Fruit fly (Drosophila melanogaster): ENCODE data around the gene CG34417.

Gene CG34417

DNA sequence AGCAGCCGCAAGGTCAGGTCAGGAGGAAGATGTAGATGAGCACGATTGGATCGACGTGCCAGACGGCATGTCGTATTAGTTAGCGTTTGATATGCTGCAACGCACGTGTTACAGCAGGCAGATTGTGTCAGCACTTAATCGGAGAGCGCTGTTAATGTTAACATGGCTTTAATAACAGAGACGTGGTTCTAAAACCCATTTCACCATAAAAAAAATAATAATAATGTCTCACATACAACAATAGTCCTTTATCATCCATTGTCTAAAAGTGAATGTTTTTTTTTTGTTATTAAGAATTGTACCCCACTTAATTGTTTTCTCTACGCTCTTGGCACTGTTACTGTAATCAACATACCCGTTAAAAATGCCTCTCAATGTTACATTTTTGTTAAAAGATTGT, 58.7 kb downstream of the CG34417 start:
- TF ChIP-seq psq (optimal IDR thresholded peaks at IDR 0.05) = no peak
- TF ChIP-seq EcR (GFP tag; optimal IDR thresholded peaks at IDR 0.05) = no peak
- no peak for TF ChIP-seq pan (optimal IDR thresholded peaks at IDR 0.05)
- TF ChIP-seq usp (GFP tag; optimal IDR thresholded peaks at IDR 0.05) = no peak
- no peak for TF ChIP-seq CG8478 (optimal IDR thresholded peaks at IDR 0.05)
- TF ChIP-seq Dll (optimal IDR thresholded peaks at IDR 0.05) = no peak

DNA sequence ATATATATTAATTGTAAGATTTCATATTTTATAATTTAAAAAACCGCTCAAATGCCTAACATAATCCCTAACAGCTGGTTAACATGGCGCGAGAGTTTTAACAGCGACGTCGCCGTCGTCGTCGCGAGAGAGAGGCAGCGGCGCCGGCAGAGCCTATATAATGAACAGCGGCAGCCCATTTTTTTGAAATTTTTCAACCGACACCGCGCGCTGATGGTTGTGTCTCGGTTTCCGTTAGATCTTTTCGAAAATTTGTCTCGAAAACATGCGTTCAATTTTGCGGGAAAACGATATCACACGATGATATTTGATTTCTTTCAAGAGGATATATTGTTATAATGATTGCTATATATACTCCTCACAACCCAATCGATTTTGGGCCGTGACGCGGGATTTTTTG, 59.3 kb downstream of the CG34417 start, which contains the start of gene pigs:
pigs (plus strand) TSS at position 183 of the 400 bp plus-strand sequence.
- no peak for TF ChIP-seq usp (GFP tag; optimal IDR thresholded peaks at IDR 0.05)
- no peak for TF ChIP-seq psq (optimal IDR thresholded peaks at IDR 0.05)
- no peak for TF ChIP-seq EcR (GFP tag; optimal IDR thresholded peaks at IDR 0.05)
- no peak for TF ChIP-seq CG8478 (optimal IDR thresholded peaks at IDR 0.05)
- no peak for TF ChIP-seq Dll (optimal IDR thresholded peaks at IDR 0.05)
- TF ChIP-seq pan (optimal IDR thresholded peaks at IDR 0.05) = no peak

DNA sequence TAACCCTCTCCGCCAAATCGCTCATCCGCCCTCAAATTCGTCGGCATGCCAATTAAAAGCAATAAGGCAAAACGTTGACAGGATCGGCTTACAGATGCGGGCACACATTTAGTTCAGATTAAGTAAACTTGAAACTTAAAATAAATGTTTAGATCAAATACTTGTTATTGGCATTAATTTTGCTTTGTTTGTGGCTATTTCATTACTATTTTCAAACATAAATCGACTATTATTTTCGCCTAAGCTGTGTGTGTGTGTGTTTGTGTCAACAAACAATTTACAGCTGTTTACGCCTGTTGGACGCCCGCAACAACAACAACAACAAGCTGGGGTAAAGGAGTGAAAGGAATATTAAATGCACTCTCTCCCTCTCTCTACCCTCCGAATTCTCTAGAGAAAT, 60.6 kb downstream of the CG34417 start:
- TF ChIP-seq usp (GFP tag; optimal IDR thresholded peaks at IDR 0.05) (no peak), Dll (optimal IDR thresholded peaks at IDR 0.05) (no peak), EcR (GFP tag; optimal IDR thresholded peaks at IDR 0.05) (no peak), psq (optimal IDR thresholded peaks at IDR 0.05) (no peak), pan (optimal IDR thresholded peaks at IDR 0.05) (no peak), CG8478 (optimal IDR thresholded peaks at IDR 0.05) (no peak)

DNA sequence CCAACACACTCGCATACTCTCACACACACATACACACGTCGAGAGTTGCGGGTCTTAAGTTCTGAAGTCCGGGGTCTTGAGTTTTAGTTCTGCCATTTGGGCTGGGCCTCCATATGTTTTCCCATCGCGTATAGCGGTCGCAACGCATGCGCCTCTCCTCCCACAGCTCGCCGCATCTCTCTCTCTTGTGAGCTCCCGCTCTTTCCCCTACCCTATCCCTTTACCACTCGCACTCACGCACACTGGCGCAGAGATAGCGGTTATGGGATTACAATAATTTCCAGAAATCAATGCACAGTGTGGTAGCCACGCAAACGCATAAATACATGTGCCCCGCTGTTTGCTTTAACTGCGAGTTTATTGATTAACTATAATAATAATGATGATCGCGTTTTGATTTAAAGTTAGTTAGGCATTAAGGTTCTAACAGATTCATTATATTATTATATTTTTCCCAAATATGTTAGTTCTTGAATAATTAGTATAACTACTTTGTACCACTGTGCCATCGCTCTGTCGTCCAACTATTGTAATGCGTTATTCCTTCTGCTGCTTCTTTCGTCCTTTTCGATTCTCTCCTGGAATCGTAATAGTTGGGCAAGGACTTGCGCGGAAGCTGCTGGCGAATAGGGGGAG, 61.2 kb downstream of the CG34417 start:
- no peak for TF ChIP-seq Dll (optimal IDR thresholded peaks at IDR 0.05)
- TF ChIP-seq usp (GFP tag; optimal IDR thresholded peaks at IDR 0.05) = no peak
- no peak for TF ChIP-seq EcR (GFP tag; optimal IDR thresholded peaks at IDR 0.05)
- TF ChIP-seq CG8478 (optimal IDR thresholded peaks at IDR 0.05) = no peak
- no peak for TF ChIP-seq pan (optimal IDR thresholded peaks at IDR 0.05)
- no peak for TF ChIP-seq psq (optimal IDR thresholded peaks at IDR 0.05)

DNA sequence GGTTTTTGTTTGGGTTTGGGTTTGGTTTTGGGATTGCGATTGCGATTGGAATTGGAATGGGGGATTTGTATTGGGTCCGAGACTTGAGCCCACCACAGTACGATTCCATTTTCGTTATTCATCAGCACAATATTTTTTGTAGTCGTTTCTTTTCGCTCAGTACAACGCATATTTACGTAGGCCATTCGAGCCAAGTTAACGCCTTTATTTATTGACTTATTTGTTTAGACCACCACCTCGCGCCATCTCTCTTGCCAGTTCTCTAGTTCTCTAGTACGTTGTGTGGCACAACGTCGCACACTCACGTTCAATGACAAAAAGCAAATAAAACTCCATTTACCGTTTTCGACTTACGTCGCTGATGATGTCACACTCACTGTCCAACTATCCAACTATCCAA, 64.1 kb downstream of the CG34417 start:
- TF ChIP-seq CG8478 (optimal IDR thresholded peaks at IDR 0.05) = no peak
- TF ChIP-seq psq (optimal IDR thresholded peaks at IDR 0.05) = no peak
- no peak for TF ChIP-seq Dll (optimal IDR thresholded peaks at IDR 0.05)
- TF ChIP-seq EcR (GFP tag; optimal IDR thresholded peaks at IDR 0.05) = no peak
- no peak for TF ChIP-seq pan (optimal IDR thresholded peaks at IDR 0.05)
- TF ChIP-seq usp (GFP tag; optimal IDR thresholded peaks at IDR 0.05) = no peak

DNA sequence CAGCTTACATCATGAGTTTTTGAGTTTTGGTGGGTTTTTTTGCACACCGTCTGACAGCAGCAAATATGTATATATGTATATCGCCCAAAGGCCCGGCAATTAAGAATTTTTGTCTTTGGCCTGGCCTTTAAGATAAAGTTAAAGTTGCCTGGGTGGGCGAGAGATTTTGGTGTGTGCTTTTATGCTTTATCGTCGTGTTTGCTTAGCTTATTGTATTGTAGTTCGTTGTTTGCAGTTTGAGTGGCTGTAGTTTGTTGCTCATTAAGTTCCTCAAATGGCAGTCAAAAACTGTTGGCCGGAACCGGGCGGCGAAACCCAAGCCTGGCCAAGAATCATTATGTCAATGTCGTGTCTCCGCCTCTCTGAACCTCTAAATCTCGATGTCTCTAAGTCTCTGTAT, 71.3 kb downstream of the CG34417 start:
- TF ChIP-seq CG8478 (optimal IDR thresholded peaks at IDR 0.05) (no peak), Dll (optimal IDR thresholded peaks at IDR 0.05) (no peak), psq (optimal IDR thresholded peaks at IDR 0.05) (no peak), pan (optimal IDR thresholded peaks at IDR 0.05) (no peak), usp (GFP tag; optimal IDR thresholded peaks at IDR 0.05) (no peak), EcR (GFP tag; optimal IDR thresholded peaks at IDR 0.05) (no peak)

DNA sequence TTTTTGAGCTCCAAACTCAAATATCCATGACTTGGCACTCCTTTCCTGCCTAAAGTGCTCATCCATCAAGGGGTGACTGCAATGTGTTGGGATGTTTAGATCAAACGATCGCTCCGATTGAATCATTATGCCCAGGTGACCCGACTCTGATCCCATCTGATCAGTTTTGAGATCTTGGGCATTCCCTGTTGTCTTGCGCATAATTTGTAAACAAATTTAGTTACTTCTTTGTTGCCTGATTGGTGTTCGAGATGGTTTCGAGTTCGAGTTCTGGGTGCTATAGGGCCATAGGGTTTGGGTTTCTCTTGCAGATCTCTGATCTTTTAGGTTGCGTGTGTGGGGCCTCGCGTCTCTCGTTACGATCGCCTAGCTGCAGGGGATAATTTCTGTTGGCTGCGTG, 71.9 kb downstream of the CG34417 start:
- TF ChIP-seq CG8478 (optimal IDR thresholded peaks at IDR 0.05) (no peak), EcR (GFP tag; optimal IDR thresholded peaks at IDR 0.05) (no peak), psq (optimal IDR thresholded peaks at IDR 0.05) (no peak), usp (GFP tag; optimal IDR thresholded peaks at IDR 0.05) (no peak), pan (optimal IDR thresholded peaks at IDR 0.05) (no peak), Dll (optimal IDR thresholded peaks at IDR 0.05) (no peak)

DNA sequence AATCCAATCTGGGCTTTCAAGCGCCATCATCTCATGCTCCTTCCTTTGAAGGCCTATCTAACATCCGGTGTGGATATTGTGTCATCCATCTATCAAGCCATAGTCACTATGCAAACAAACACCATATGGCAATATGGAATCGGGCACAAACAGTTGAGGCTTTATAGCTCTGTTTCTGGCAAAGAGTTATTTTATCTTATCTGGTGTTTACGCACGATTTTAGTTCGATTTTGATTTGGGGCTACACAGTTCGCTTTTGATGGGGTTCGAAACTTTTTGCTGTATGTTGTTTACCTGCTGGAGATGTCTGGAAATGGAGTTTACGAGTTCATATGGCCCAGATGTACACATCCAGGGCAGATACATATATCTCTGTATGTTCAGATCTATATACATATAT, 73.0 kb downstream of the CG34417 start:
- TF ChIP-seq usp (GFP tag; optimal IDR thresholded peaks at IDR 0.05) (no peak), psq (optimal IDR thresholded peaks at IDR 0.05) (no peak), pan (optimal IDR thresholded peaks at IDR 0.05) (no peak), Dll (optimal IDR thresholded peaks at IDR 0.05) (no peak), EcR (GFP tag; optimal IDR thresholded peaks at IDR 0.05) (no peak), CG8478 (optimal IDR thresholded peaks at IDR 0.05) (no peak)

DNA sequence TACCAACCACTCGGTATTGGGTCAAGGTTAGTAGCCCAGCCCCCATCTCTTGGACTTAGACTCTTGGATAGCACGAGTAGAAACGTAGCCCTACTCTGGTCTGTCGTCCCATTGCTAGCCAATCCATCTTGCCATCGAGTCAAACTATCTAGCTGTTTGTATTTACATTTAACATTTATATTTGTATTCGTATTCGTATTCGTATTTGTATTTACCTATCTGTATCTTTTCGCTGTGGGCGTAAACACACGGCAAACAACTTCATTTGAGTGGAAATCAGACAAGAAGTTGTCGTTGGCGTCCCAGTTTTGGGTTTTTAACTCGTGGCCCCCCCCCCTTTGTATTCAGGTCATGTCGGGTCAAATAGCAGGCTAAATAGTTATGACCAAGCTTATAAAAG, 73.7 kb downstream of the CG34417 start:
- no peak for TF ChIP-seq Dll (optimal IDR thresholded peaks at IDR 0.05)

DNA sequence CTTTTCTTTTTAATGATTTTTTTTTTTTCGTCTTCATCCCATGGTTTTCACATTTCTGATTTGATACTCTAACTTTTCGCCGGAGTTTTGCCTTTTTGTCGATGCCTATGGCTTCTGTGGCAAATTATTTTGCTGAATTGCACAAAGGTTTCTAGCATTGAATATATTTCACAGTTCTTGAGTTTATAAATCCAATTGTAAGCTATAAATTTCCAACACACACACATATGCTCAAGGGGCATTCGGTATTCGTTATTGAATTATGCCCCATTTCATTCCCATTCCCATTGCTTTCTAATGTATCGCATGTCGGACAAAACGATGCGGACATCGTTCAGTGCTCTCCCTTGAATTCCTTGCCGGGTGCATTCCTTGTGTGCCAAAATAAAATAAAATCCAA, 74.9 kb downstream of the CG34417 start:
- TF ChIP-seq usp (GFP tag; optimal IDR thresholded peaks at IDR 0.05) (no peak), EcR (GFP tag; optimal IDR thresholded peaks at IDR 0.05) (no peak), pan (optimal IDR thresholded peaks at IDR 0.05) (no peak), Dll (optimal IDR thresholded peaks at IDR 0.05) (no peak)

DNA sequence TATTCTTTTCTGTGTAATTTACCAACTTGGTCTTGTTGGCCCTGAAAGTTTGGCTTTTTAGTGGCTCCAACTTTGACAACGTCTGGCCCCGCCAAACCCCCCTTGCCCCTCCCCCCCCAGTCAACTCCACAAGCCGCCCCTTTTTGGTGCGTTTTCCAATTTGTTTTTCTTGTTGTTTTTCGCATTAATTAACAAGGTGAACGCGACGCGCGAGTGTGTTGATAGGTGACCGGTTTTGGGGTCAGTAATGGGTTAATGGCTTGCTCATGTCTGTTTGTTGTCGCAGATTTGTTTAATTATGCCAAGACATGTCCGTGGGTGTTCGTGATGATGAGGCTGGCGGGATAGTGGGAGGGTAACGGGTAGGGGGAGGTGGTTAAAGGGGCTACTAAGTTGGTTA, 76.2 kb downstream of the CG34417 start:
- TF ChIP-seq EcR (GFP tag; optimal IDR thresholded peaks at IDR 0.05) = no peak
- no peak for TF ChIP-seq CG8478 (optimal IDR thresholded peaks at IDR 0.05)
- no peak for TF ChIP-seq Dll (optimal IDR thresholded peaks at IDR 0.05)
- TF ChIP-seq psq (optimal IDR thresholded peaks at IDR 0.05) = no peak
- no peak for TF ChIP-seq usp (GFP tag; optimal IDR thresholded peaks at IDR 0.05)
- TF ChIP-seq pan (optimal IDR thresholded peaks at IDR 0.05) = no peak

DNA sequence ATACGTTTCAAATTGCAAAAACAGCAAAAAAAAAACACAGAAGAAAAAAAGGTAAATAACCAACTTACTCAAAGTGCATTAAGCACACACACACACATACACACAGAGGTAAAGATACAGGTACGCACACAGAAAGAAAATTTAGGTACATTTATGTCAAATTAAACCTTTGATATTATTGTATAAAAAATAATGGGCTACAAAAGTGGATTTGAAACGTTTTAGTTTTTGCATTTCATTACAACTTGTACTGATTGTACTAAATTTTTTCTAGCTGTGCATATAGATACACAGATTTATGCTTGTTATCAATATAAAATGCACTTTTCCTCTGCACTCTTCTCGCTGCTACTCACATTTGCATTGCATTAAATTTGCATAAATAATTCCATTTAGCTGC, 76.8 kb downstream of the CG34417 start:
- TF ChIP-seq usp (GFP tag; optimal IDR thresholded peaks at IDR 0.05) (no peak), psq (optimal IDR thresholded peaks at IDR 0.05) (no peak), CG8478 (optimal IDR thresholded peaks at IDR 0.05) (no peak), pan (optimal IDR thresholded peaks at IDR 0.05) (no peak), Dll (optimal IDR thresholded peaks at IDR 0.05) (no peak), EcR (GFP tag; optimal IDR thresholded peaks at IDR 0.05) (no peak)

DNA sequence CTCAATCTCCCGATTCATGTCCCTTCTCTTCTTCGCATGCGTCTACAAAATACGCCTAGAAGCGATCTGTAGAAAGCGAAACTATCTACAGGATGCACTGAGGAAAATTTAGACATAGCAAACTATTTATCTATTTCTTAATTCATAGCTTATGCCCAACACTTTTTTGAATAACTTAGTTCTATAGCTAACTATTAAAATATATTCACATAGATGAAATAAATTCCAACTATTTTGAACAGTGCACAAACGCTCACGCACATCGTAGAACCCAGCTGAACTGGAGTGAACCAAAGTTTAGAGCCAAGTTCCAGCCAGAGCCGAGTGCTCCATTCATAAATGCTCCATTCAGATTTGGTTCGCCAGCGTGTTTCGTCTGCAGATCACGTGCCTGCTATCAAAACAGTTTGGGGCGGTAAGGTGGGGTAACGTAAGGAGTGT, 81.0 kb downstream of the CG34417 start:
- TF ChIP-seq Dll (optimal IDR thresholded peaks at IDR 0.05) (no peak), pan (optimal IDR thresholded peaks at IDR 0.05) (no peak), EcR (GFP tag; optimal IDR thresholded peaks at IDR 0.05) (peak in 1 of 2 experiments; percentile 1)
